Worm (Caenorhabditis elegans): ENCODE measurements around the gene K01D12.10.
A peak's percentile ranks its signal among the peaks of the same experiment; 100 is the strongest.

DNA sequence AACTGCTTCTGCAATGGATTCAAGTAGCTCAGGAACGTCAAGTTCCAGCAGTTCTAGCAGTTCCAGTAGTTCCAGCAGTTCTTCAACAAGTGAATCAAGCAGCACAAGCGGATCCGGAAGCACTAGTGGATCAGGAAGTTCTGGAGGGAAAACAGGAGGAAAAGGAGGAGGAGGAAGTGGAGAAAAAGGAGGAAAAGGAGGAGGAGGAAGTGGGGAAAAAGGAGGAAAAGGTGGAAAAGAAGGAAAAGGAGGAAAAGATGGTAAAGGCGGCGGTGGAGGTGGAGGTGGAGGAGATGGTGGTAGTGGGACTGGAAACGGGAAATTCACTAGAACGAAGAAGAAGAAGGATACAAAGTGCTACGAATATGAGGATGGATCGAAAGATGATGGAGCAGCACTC lies 485 bp downstream of the K01D12.10 start:
- TF ChIP-seq flt-1 (GFP tag; IDR thresholded peaks at IDR 0.05): no peak
- TF ChIP-seq T22C8.4 (GFP tag; IDR thresholded peaks at IDR 0.05): no peak
- TF ChIP-seq tab-1 (GFP tag; IDR thresholded peaks at IDR 0.05): no peak
- 0 out of 2 replicates have a peak, but pooled peaks have one; percentile 14 for TF ChIP-seq klf-2 (GFP tag; conservative IDR thresholded peaks at IDR 0.05)
- TF ChIP-seq ztf-23 (GFP tag; IDR thresholded peaks at IDR 0.05): no peak
- TF ChIP-seq ztf-29 (GFP tag; IDR thresholded peaks at IDR 0.05): no peak
